Worm (Caenorhabditis elegans) whole organism, L4 larva: Measurements from ENCODE around the gene Y17D7B.2.

ENCODE experiments used
- F44E2.7 ChIP-seq: fragments of 200-800 bp; sonication (Bioruptor generic); IDR thresholded peaks from 2 replicates; pipeline ENCODE4 v2.1.2; 2022; ENCODE audit warnings: missing genetic modification characterization, missing compliant biosample characterization
- F49E8.2 ChIP-seq: sonication (generic microtip); optimal IDR thresholded peaks from 2 replicates; lab custom pipeline; 2016; ENCODE audit warnings: missing compliant biosample characterization, mild to moderate bottlenecking, missing genetic modification characterization, borderline replicate concordance
- R02D3.7 ChIP-seq: fragments of 150-350 bp; sonication (generic microtip); optimal IDR thresholded peaks from 3 replicates; lab custom pipeline; 2014; ENCODE audit warnings: missing biosample characterization, missing genetic modification characterization
- T20F7.1 ChIP-seq: fragments of 200-800 bp; sonication (Bioruptor generic); optimal IDR thresholded peaks from 2 replicates; lab custom pipeline; 2018; ENCODE audit warnings: mild to moderate bottlenecking, missing genetic modification characterization, missing compliant biosample characterization
- aha-1 ChIP-seq: fragments of 150-350 bp; peaks from one replicate; lab custom pipeline; 2014; ENCODE audit warnings: missing biosample characterization, missing genetic modification characterization
- ces-1 ChIP-seq: fragments of 150-350 bp; sonication (generic microtip); optimal IDR thresholded peaks from 4 replicates; lab custom pipeline; 2014; ENCODE audit warnings: missing biosample characterization, missing genetic modification reagents, missing genetic modification characterization
- ctbp-1 ChIP-seq: fragments of 200-800 bp; sonication (Bioruptor generic); IDR thresholded peaks from 2 replicates; pipeline ENCODE4 v1.3.6; 2022; ENCODE audit warnings: missing genetic modification reagents, missing genetic modification characterization, missing compliant biosample characterization
- dmd-8 ChIP-seq: fragments of 200-800 bp; sonication (Bioruptor generic); IDR thresholded peaks from 2 replicates; pipeline ENCODE4 v1.3.6; 2022; ENCODE audit warnings: missing genetic modification characterization, missing compliant biosample characterization
- dmd-9 ChIP-seq: fragments of 200-800 bp; sonication (Bioruptor generic); IDR thresholded peaks from 2 replicates; pipeline ENCODE4 v1.3.6; 2022; ENCODE audit warnings: missing genetic modification reagents, missing genetic modification characterization, missing compliant biosample characterization
- dve-1 ChIP-seq: sonication (generic microtip); optimal IDR thresholded peaks from 2 replicates; lab custom pipeline; 2017; ENCODE audit warnings: antibody characterized with exemption, mild to moderate bottlenecking, missing genetic modification characterization, missing compliant biosample characterization; ENCODE audit not compliant: insufficient read depth
- egl-27 ChIP-seq: sonication (generic microtip); optimal IDR thresholded peaks from 3 replicates; lab custom pipeline; 2017; ENCODE audit warnings: missing biosample characterization, missing genetic modification reagents, missing genetic modification characterization
- fkh-10 ChIP-seq: fragments of 150-350 bp; optimal IDR thresholded peaks from 2 replicates; lab custom pipeline; 2014; ENCODE audit warnings: missing biosample characterization, missing genetic modification reagents, missing genetic modification characterization
- gei-8 ChIP-seq: fragments of 200-800 bp; sonication (Bioruptor generic); optimal IDR thresholded peaks from 2 replicates; lab custom pipeline; 2018; ENCODE audit warnings: mild to moderate bottlenecking, missing genetic modification characterization, missing compliant biosample characterization
- hlh-11 ChIP-seq: fragments of 200-800 bp; sonication (Bioruptor generic); optimal IDR thresholded peaks from 2 replicates; lab custom pipeline; 2018; ENCODE audit warnings: mild to moderate bottlenecking, missing genetic modification characterization, missing compliant biosample characterization
- hlh-30 ChIP-seq: sonication (generic microtip); optimal IDR thresholded peaks from 2 replicates; lab custom pipeline; 2017; ENCODE audit warnings: antibody characterized with exemption, mild to moderate bottlenecking, missing genetic modification characterization, missing compliant biosample characterization; ENCODE audit not compliant: insufficient read depth
- hmg-1.1 ChIP-seq: fragments of 200-800 bp; sonication (Bioruptor generic); IDR thresholded peaks from 2 replicates; pipeline ENCODE4 v1.3.6; 2022; ENCODE audit warnings: missing genetic modification reagents, missing genetic modification characterization, missing compliant biosample characterization
- lin-15B ChIP-seq: fragments of 150-350 bp; sonication (generic microtip); optimal IDR thresholded peaks from 3 replicates; lab custom pipeline; 2014; ENCODE audit warnings: missing biosample characterization, missing genetic modification characterization
- lin-39 ChIP-seq: fragments of 150-350 bp; optimal IDR thresholded peaks from 2 replicates; lab custom pipeline; 2014; ENCODE audit warnings: missing biosample characterization, missing genetic modification reagents, missing genetic modification characterization
- madf-5 ChIP-seq, 2 experiments: fragments of 200-800 bp; sonication (Bioruptor generic); IDR thresholded peaks; 2 replicates each; pipeline ENCODE4 v1.3.6; 2022; ENCODE audit warnings: missing compliant biosample characterization in 2 of 2, missing genetic modification characterization in 2 of 2
- mdl-1 ChIP-seq, 2 experiments: fragments of 150-350 bp in 1 of 2; sonication (generic microtip) in 1 of 2; optimal IDR thresholded peaks; 2 replicates each; lab custom pipeline; 2014 to 2017; ENCODE audit warnings: missing biosample characterization in 2 of 2, missing genetic modification characterization in 2 of 2
- mdt-29 ChIP-seq: fragments of 200-800 bp; sonication (Bioruptor generic); IDR thresholded peaks from 2 replicates; pipeline ENCODE4 v1.3.6; 2022; ENCODE audit warnings: missing genetic modification reagents, missing genetic modification characterization, missing compliant biosample characterization
- mep-1 ChIP-seq: fragments of 150-350 bp; sonication (generic microtip); optimal IDR thresholded peaks from 3 replicates; lab custom pipeline; 2014; ENCODE audit warnings: missing biosample characterization, missing genetic modification characterization
- mxl-2 ChIP-seq: fragments of 200-800 bp; sonication (Bioruptor generic); conservative IDR thresholded peaks from 2 replicates; pipeline ENCODE4 v1.3.6; 2022; ENCODE audit warnings: missing genetic modification reagents, missing genetic modification characterization, missing compliant biosample characterization
- mxl-3 ChIP-seq: fragments of 200-800 bp; sonication (Bioruptor generic); optimal IDR thresholded peaks from 2 replicates; lab custom pipeline; 2018; ENCODE audit warnings: mild to moderate bottlenecking, missing genetic modification characterization, missing compliant biosample characterization
- nhr-10 ChIP-seq: fragments of 150-350 bp; optimal IDR thresholded peaks from 2 replicates; lab custom pipeline; 2014; ENCODE audit warnings: missing biosample characterization, missing genetic modification characterization
- nhr-102 ChIP-seq: sonication (generic microtip); optimal IDR thresholded peaks from 2 replicates; lab custom pipeline; 2016; ENCODE audit warnings: mild to moderate bottlenecking, missing genetic modification characterization, moderate library complexity, missing compliant biosample characterization
- nhr-111 ChIP-seq: fragments of 200-800 bp; sonication (Bioruptor generic); optimal IDR thresholded peaks from 2 replicates; lab custom pipeline; 2018; ENCODE audit warnings: mild to moderate bottlenecking, missing genetic modification characterization, missing compliant biosample characterization
- nhr-28 ChIP-seq: fragments of 150-350 bp; optimal IDR thresholded peaks from 2 replicates; lab custom pipeline; 2014; ENCODE audit warnings: missing biosample characterization, missing genetic modification characterization
- nhr-6 ChIP-seq: fragments of 150-350 bp; optimal IDR thresholded peaks from 2 replicates; lab custom pipeline; 2014; ENCODE audit warnings: missing biosample characterization, missing genetic modification characterization
- nhr-76 ChIP-seq: fragments of 150-350 bp; optimal IDR thresholded peaks from 2 replicates; lab custom pipeline; 2014; ENCODE audit warnings: missing biosample characterization, missing genetic modification characterization
- pha-4 ChIP-seq, 2 experiments: fragments of 150-350 bp in 1 of 2; fragments of 200-800 bp in 1 of 2; sonication (Bioruptor generic) in 1 of 2; IDR thresholded peaks in 1 of 2; optimal IDR thresholded peaks in 1 of 2; 2 replicates each; pipeline versions ENCODE4 v1.3.6 to Lab custom; 2014 to 2022; ENCODE audit warnings: missing genetic modification characterization in 2 of 2, missing genetic modification reagents in 2 of 2, missing biosample characterization in 1 of 2, missing compliant biosample characterization in 1 of 2
- saeg-2 ChIP-seq: fragments of 200-800 bp; sonication (Bioruptor generic); IDR thresholded peaks from 2 replicates; pipeline ENCODE4 v1.3.6; 2022; ENCODE audit warnings: missing genetic modification reagents, missing genetic modification characterization, missing compliant biosample characterization
- skn-1 ChIP-seq: fragments of 150-350 bp; optimal IDR thresholded peaks from 2 replicates; lab custom pipeline; 2014; ENCODE audit warnings: missing biosample characterization, missing genetic modification characterization
- spr-3 ChIP-seq: fragments of 200-800 bp; sonication (Bioruptor generic); optimal IDR thresholded peaks from 2 replicates; lab custom pipeline; 2018; ENCODE audit warnings: mild to moderate bottlenecking, missing genetic modification characterization, missing compliant biosample characterization
- tag-97 ChIP-seq: fragments of 200-800 bp; sonication (Bioruptor generic); IDR thresholded peaks from 2 replicates; pipeline ENCODE4 v1.3.6; 2022; ENCODE audit warnings: missing genetic modification characterization, missing compliant biosample characterization
- tra-1 ChIP-seq: fragments of 200-800 bp; sonication (Bioruptor generic); IDR thresholded peaks from 2 replicates; pipeline ENCODE4 v1.3.6; 2022; ENCODE audit warnings: missing genetic modification reagents, missing genetic modification characterization, missing compliant biosample characterization
- zfp-3 ChIP-seq: fragments of 200-800 bp; sonication (Bioruptor generic); conservative IDR thresholded peaks from 2 replicates; pipeline ENCODE4 v1.3.6; 2022; ENCODE audit warnings: missing genetic modification reagents, missing genetic modification characterization, missing compliant biosample characterization
- zip-11 ChIP-seq: fragments of 200-800 bp; sonication (Bioruptor generic); IDR thresholded peaks from 2 replicates; pipeline ENCODE4 v1.3.6; 2022; ENCODE audit warnings: missing genetic modification characterization, missing compliant biosample characterization
- ztf-7 ChIP-seq: fragments of 150-350 bp; optimal IDR thresholded peaks from 2 replicates; lab custom pipeline; 2014; ENCODE audit warnings: missing biosample characterization, missing genetic modification characterization

Y17D7B.2 gene

ce11 chrV:18803260-18803659 lies 15.7 kb downstream of the Y17D7B.2 start, which contains the start of gene C54E10.10:
TSS of gene C54E10.10 (minus strand) at chrV:18803360.
- TF ChIP-seq tag-97 (no peak), nhr-6 (no peak), gei-8 (GFP tag; lab: Kevin White, UChicago) (no peak), nhr-102 (tag; lab: Kevin White, UChicago) (no peak), nhr-10 (tag; lab: Kevin White, UChicago) (no peak), saeg-2 (GFP tag; lab: Robert Waterston, UW) (no peak), spr-3 (GFP tag; lab: Kevin White, UChicago) (no peak), mep-1 (tag; lab: Kevin White, UChicago) (no peak), T20F7.1 (GFP tag; lab: Kevin White, UChicago) (no peak), zfp-3 (GFP tag; lab: Robert Waterston, UW) (no peak), F44E2.7 (no peak), mxl-3 (no peak), lin-15B (tag; lab: Kevin White, UChicago) (no peak), nhr-28 (no peak), dmd-9 (no peak), ztf-7 (tag; lab: Kevin White, UChicago) (no peak)

DNA sequence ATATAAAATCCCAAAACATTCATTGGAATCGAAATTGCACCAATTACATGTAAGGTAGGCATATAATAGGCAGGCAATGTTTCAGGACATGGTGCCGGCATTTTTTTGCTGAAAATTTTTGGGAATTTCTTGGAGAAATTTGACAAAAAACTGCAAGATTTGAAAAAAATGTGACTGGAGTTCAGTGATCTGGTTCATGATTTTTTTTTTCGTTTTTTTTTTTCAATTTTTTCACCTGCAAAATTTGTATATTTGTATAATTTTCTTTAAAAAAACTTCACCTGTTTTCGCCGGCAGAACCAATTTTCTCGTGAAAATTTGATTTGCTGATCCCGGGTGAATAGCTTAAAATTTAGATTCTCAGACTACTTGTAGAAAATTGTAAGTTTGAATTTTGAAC lies 18.9 kb downstream of the Y17D7B.2 start, which contains the start of gene sri-10:
Gene sri-10 (minus strand): TSS at position 101 of the 400 bp plus-strand sequence.
- TF ChIP-seq ztf-7 (tag; lab: Kevin White, UChicago) (no peak), zip-11 (GFP tag; lab: Robert Waterston, UW) (no peak), aha-1 (no peak), hlh-11 (tag; lab: Kevin White, UChicago) (no peak), pha-4 (GFP tag; IDR thresholded peaks at IDR 0.05; lab: Robert Waterston, UW) (no peak), pha-4 (tag; optimal IDR thresholded peaks at IDR 0.05; lab: Kevin White, UChicago) (no peak), dmd-8 (GFP tag; lab: Robert Waterston, UW) (no peak), fkh-10 (GFP tag; lab: Kevin White, UChicago) (no peak), mxl-2 (GFP tag; lab: Robert Waterston, UW) (no peak), F44E2.7 (no peak), madf-5 (GFP tag; IDR thresholded peaks at IDR 0.05; lab: Robert Waterston, UW) (no peak), F49E8.2 (tag; lab: Kevin White, UChicago) (no peak), nhr-76 (tag; lab: Kevin White, UChicago) (no peak), skn-1 (tag; lab: Kevin White, UChicago) (no peak), mdl-1 (tag; optimal IDR thresholded peaks at IDR 0.05; lab: Kevin White, UChicago) (no peak), egl-27 (no peak)

- TF ChIP-seq hmg-1.1 (GFP tag; lab: Robert Waterston, UW): peak; percentile 57; the same call in 1 of the 2 replicates
- TF ChIP-seq hlh-11 (tag; lab: Kevin White, UChicago): peak; percentile 4
- no peak for TF ChIP-seq dve-1 (tag; lab: Kevin White, UChicago)
- no peak for TF ChIP-seq lin-39 (tag; lab: Kevin White, UChicago)
- peak; percentile 18 for TF ChIP-seq hlh-30
- TF ChIP-seq ces-1 (GFP tag; lab: Kevin White, UChicago): peak; percentile 16
- TF ChIP-seq, all 104 proteins: peak for 4
Observed at ce11 chrV:18808621-18809020, 21.1 kb downstream of the Y17D7B.2 start, which contains the start of gene C54E10.6. TSS of gene C54E10.6 (minus strand) at chrV:18808729.

DNA sequence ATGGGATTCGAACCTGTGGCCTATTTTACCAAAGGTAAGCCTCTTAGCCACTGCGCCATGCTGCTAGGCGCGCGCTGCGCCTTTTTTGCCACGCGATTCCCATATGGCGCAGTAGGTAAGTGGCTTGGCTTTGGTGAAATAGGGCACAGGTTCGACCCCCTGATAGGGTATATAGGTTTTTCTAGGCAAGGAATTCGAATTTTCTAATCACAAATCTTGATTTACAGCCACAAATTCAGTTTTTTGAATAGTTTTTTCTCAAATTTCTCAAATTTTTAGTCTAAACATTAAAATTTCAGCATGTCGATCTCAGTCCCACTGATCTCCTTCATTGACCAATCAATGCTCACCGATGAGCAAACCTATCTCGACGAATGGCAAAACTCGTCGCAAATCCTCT lies 23.2 kb downstream of the Y17D7B.2 start, which contains the start of gene C54E10.3:
Gene C54E10.3 (plus strand): TSS at position 301 of the 400 bp plus-strand sequence.
- TF ChIP-seq skn-1 (tag; lab: Kevin White, UChicago) (no peak), mep-1 (tag; lab: Kevin White, UChicago) (no peak), tra-1 (GFP tag; lab: Robert Waterston, UW) (no peak), ctbp-1 (GFP tag; lab: Robert Waterston, UW) (no peak), mdt-29 (GFP tag; lab: Robert Waterston, UW) (no peak), R02D3.7 (tag; lab: Kevin White, UChicago) (no peak), nhr-111 (no peak)
